Fruit fly (Drosophila melanogaster) whole organism, embryonic: ENCODE results near the gene CG18749.

Experiments
- CG10543 ChIP-seq: fragments of 200-800 bp; sonication (Bioruptor generic); optimal IDR thresholded peaks from 3 replicates; lab custom pipeline; 2017; ENCODE audit warnings: missing biosample characterization, mild to moderate bottlenecking, missing genetic modification characterization, moderate library complexity
- CG10959 ChIP-seq: fragments of 200-800 bp; sonication (Bioruptor generic); IDR thresholded peaks from 2 replicates; pipeline ENCODE4 v1.3.6; 2022; ENCODE audit warnings: missing biosample characterization, missing genetic modification characterization
- CG11560 ChIP-seq: fragments of 200-800 bp; sonication (Bioruptor generic); IDR thresholded peaks from 3 replicates; pipeline ENCODE4 v1.3.6; 2022; ENCODE audit warnings: missing biosample characterization, missing genetic modification characterization
- CG12219 ChIP-seq: fragments of 200-800 bp; sonication (Bioruptor generic); optimal IDR thresholded peaks from 3 replicates; lab custom pipeline; 2018; ENCODE audit warnings: missing biosample characterization, mild to moderate bottlenecking, missing genetic modification characterization
- CG12236 ChIP-seq: fragments of 200-800 bp; sonication (Bioruptor generic); optimal IDR thresholded peaks from 2 replicates; lab custom pipeline; 2016; ENCODE audit warnings: missing biosample characterization, missing genetic modification characterization
- CG12299 ChIP-seq: fragments of 200-800 bp; sonication (Bioruptor generic); optimal IDR thresholded peaks from 2 replicates; lab custom pipeline; 2018; ENCODE audit warnings: missing biosample characterization, mild to moderate bottlenecking, missing genetic modification characterization
- CG13775 ChIP-seq: fragments of 200-800 bp; sonication (Bioruptor generic); optimal IDR thresholded peaks from 3 replicates; lab custom pipeline; 2017; ENCODE audit warnings: missing biosample characterization, mild to moderate bottlenecking, missing genetic modification characterization
- CG14014 ChIP-seq: fragments of 200-800 bp; sonication (Bioruptor generic); IDR thresholded peaks from 2 replicates; pipeline ENCODE4 v1.3.6; 2022; ENCODE audit warnings: missing biosample characterization, missing genetic modification characterization
- CG14667 ChIP-seq: fragments of 200-800 bp; sonication (Bioruptor generic); IDR thresholded peaks from 2 replicates; pipeline ENCODE4 v1.3.6; 2022; ENCODE audit warnings: missing biosample characterization, missing genetic modification characterization
- CG17328 ChIP-seq: fragments of 200-800 bp; sonication (Bioruptor generic); IDR thresholded peaks from 2 replicates; pipeline ENCODE4 v1.3.6; 2022; ENCODE audit warnings: missing biosample characterization, missing genetic modification characterization
- CG17912 ChIP-seq: fragments of 200-800 bp; sonication (Bioruptor generic); optimal IDR thresholded peaks from 2 replicates; lab custom pipeline; 2018; ENCODE audit warnings: missing biosample characterization, mild to moderate bottlenecking, missing genetic modification characterization
- CG18011 ChIP-seq: fragments of 200-800 bp; sonication (Bioruptor generic); optimal IDR thresholded peaks from 2 replicates; lab custom pipeline; 2017; ENCODE audit warnings: missing biosample characterization, missing genetic modification characterization, mild to moderate bottlenecking, moderate library complexity, missing genotype
- CG2120 ChIP-seq: fragments of 200-800 bp; sonication (Bioruptor generic); optimal IDR thresholded peaks from 3 replicates; lab custom pipeline; 2016; ENCODE audit warnings: missing biosample characterization, missing genetic modification characterization
- CG2202 ChIP-seq: fragments of 200-800 bp; sonication (Bioruptor generic); optimal IDR thresholded peaks from 2 replicates; lab custom pipeline; 2018; ENCODE audit warnings: missing biosample characterization, mild to moderate bottlenecking, missing genetic modification characterization
- CG4328 ChIP-seq: fragments of 200-800 bp; sonication (Bioruptor generic); optimal IDR thresholded peaks from 3 replicates; lab custom pipeline; 2017; ENCODE audit warnings: missing biosample characterization, missing genetic modification reagents, missing genetic modification characterization
- CG9609 ChIP-seq: fragments of 200-800 bp; sonication (Bioruptor generic); optimal IDR thresholded peaks from 3 replicates; lab custom pipeline; 2016; ENCODE audit warnings: missing biosample characterization, missing genetic modification characterization
- CkIIα-i1 ChIP-seq: fragments of 200-800 bp; sonication (Bioruptor generic); IDR thresholded peaks from 2 replicates; pipeline ENCODE4 v1.3.6; 2022; ENCODE audit warnings: missing biosample characterization, missing genetic modification characterization
- Dek ChIP-seq: fragments of 200-800 bp; sonication (Bioruptor generic); optimal IDR thresholded peaks from 3 replicates; lab custom pipeline; 2019; ENCODE audit warnings: missing biosample characterization, mild to moderate bottlenecking, missing genetic modification characterization, moderate library complexity
- Dfd ChIP-seq, 2 experiments: fragments of >200 bp; optimal IDR thresholded peaks; 2 replicates each; lab custom pipeline; 2017; ENCODE audit warnings: missing biosample characterization in 2 of 2, missing genetic modification characterization in 2 of 2
- Dll ChIP-seq: fragments of 200-800 bp; sonication (Bioruptor generic); IDR thresholded peaks from 4 replicates; pipeline ENCODE4 v1.3.6; 2022; ENCODE audit warnings: missing biosample characterization, missing genetic modification characterization; ENCODE audit not compliant: partially characterized antibody
- HHEX ChIP-seq: fragments of 200-800 bp; sonication (Bioruptor generic); optimal IDR thresholded peaks from 3 replicates; lab custom pipeline; 2017; ENCODE audit warnings: missing biosample characterization, mild to moderate bottlenecking, missing genetic modification characterization, missing genetic modification reagents
- Hey ChIP-seq: fragments of 200-800 bp; sonication (Bioruptor generic); optimal IDR thresholded peaks from 3 replicates; lab custom pipeline; 2018; ENCODE audit warnings: missing biosample characterization, mild to moderate bottlenecking, missing genetic modification characterization
- Jarid2 ChIP-seq: fragments of 200-800 bp; sonication (Bioruptor generic); optimal IDR thresholded peaks from 3 replicates; lab custom pipeline; 2017; ENCODE audit warnings: mild to moderate bottlenecking, missing biosample characterization, missing genetic modification reagents, missing genetic modification characterization
- MTF-1 ChIP-seq: fragments of 200-800 bp; sonication (Bioruptor generic); optimal IDR thresholded peaks from 2 replicates; lab custom pipeline; 2018; ENCODE audit warnings: missing biosample characterization, mild to moderate bottlenecking, missing genetic modification characterization, borderline replicate concordance
- Neu2 ChIP-seq: fragments of 200-800 bp; sonication (Bioruptor generic); optimal IDR thresholded peaks from 3 replicates; lab custom pipeline; 2016; ENCODE audit warnings: missing biosample characterization, missing genetic modification characterization, borderline replicate concordance
- Oli ChIP-seq: fragments of 200-800 bp; sonication (Bioruptor generic); optimal IDR thresholded peaks from 2 replicates; lab custom pipeline; 2018; ENCODE audit warnings: missing biosample characterization, mild to moderate bottlenecking, missing genetic modification characterization, moderate library complexity
- Opbp ChIP-seq: fragments of 200-800 bp; sonication (Bioruptor generic); IDR thresholded peaks from 3 replicates; pipeline ENCODE4 v1.3.6; 2022; ENCODE audit warnings: missing biosample characterization, missing genetic modification characterization; ENCODE audit not compliant: partially characterized antibody
- Poxn ChIP-seq: fragments of 200-800 bp; sonication (Bioruptor generic); IDR thresholded peaks from 2 replicates; pipeline ENCODE4 v1.3.6; 2022; ENCODE audit warnings: missing biosample characterization, missing genetic modification characterization
- Sin3A ChIP-seq: fragments of >200 bp; optimal IDR thresholded peaks from 2 replicates; lab custom pipeline; 2018
- Sox102F ChIP-seq: fragments of 200-800 bp; sonication (Bioruptor generic); optimal IDR thresholded peaks from 2 replicates; lab custom pipeline; 2018; ENCODE audit warnings: missing biosample characterization, mild to moderate bottlenecking, missing genetic modification characterization, moderate library complexity
- Trl ChIP-seq, 3 experiments: fragments of >200 bp in 2 of 3; fragments of 200-800 bp in 1 of 3; sonication (Bioruptor generic) in 1 of 3; optimal IDR thresholded peaks; 2 replicates in 1 of 3; 3 replicates in 2 of 3; lab custom pipeline; 2016 to 2017; ENCODE audit warnings: missing biosample characterization in 1 of 3, missing genetic modification characterization in 1 of 3
- Usf ChIP-seq: fragments of 200-800 bp; sonication (Bioruptor generic); optimal IDR thresholded peaks from 2 replicates; lab custom pipeline; 2017; ENCODE audit warnings: missing genotype, missing biosample characterization, missing genetic modification characterization
- Xbp1 ChIP-seq: fragments of 200-800 bp; sonication (Bioruptor generic); optimal IDR thresholded peaks from 3 replicates; lab custom pipeline; 2016; ENCODE audit warnings: missing biosample characterization, mild to moderate bottlenecking, missing genetic modification characterization
- Xrp1 ChIP-seq: fragments of 200-800 bp; sonication (Bioruptor generic); IDR thresholded peaks from 2 replicates; pipeline ENCODE4 v1.3.6; 2022; ENCODE audit warnings: missing biosample characterization, missing genetic modification characterization
- ash1 ChIP-seq: fragments of 200-800 bp; sonication (Bioruptor generic); optimal IDR thresholded peaks from 2 replicates; lab custom pipeline; 2018; ENCODE audit warnings: missing biosample characterization, mild to moderate bottlenecking, missing genetic modification characterization
- br ChIP-seq: fragments of >200 bp; optimal IDR thresholded peaks from 2 replicates; lab custom pipeline; 2017
- chinmo ChIP-seq: fragments of 200-800 bp; sonication (Bioruptor generic); IDR thresholded peaks from 4 replicates; pipeline ENCODE4 v1.3.6; 2022; ENCODE audit warnings: missing biosample characterization, missing genetic modification characterization; ENCODE audit not compliant: partially characterized antibody
- ci ChIP-seq: fragments of 200-800 bp; sonication (Bioruptor generic); IDR thresholded peaks from 3 replicates; pipeline ENCODE4 v1.3.6; 2022; ENCODE audit warnings: missing biosample characterization, missing genetic modification characterization
- eyg ChIP-seq: fragments of 200-800 bp; sonication (Bioruptor generic); optimal IDR thresholded peaks from 3 replicates; lab custom pipeline; 2016; ENCODE audit warnings: missing biosample characterization, missing genetic modification characterization
- fu2 ChIP-seq: fragments of 200-800 bp; sonication (Bioruptor generic); optimal IDR thresholded peaks from 2 replicates; lab custom pipeline; 2016; ENCODE audit warnings: missing biosample characterization, missing genetic modification characterization
- inv ChIP-seq: fragments of 200-800 bp; sonication (Bioruptor generic); IDR thresholded peaks from 2 replicates; pipeline ENCODE4 v1.3.6; 2022; ENCODE audit warnings: missing biosample characterization, missing genetic modification characterization; ENCODE audit not compliant: partially characterized antibody
- klu ChIP-seq: fragments of 200-800 bp; sonication (Bioruptor generic); IDR thresholded peaks from 2 replicates; pipeline ENCODE4 v1.3.6; 2022; ENCODE audit warnings: missing biosample characterization, missing genetic modification characterization
- lilli ChIP-seq: fragments of 200-800 bp; sonication (Bioruptor generic); optimal IDR thresholded peaks from 3 replicates; lab custom pipeline; 2016; ENCODE audit warnings: missing biosample characterization, missing genetic modification characterization
- phol ChIP-seq: fragments of 200-800 bp; sonication (Bioruptor generic); optimal IDR thresholded peaks from 3 replicates; lab custom pipeline; 2018; ENCODE audit warnings: missing biosample characterization, mild to moderate bottlenecking, missing genetic modification characterization, moderate library complexity
- pnt ChIP-seq: fragments of 200-800 bp; sonication (Bioruptor generic); optimal IDR thresholded peaks from 3 replicates; lab custom pipeline; 2016; ENCODE audit warnings: missing biosample characterization, missing genetic modification characterization
- pzg ChIP-seq: fragments of 200-800 bp; sonication (Bioruptor generic); optimal IDR thresholded peaks from 3 replicates; lab custom pipeline; 2018; ENCODE audit warnings: missing biosample characterization, mild to moderate bottlenecking, missing genetic modification characterization, moderate library complexity
- sens ChIP-seq: fragments of 200-800 bp; sonication (Bioruptor generic); peaks from one replicate; lab custom pipeline; 2016; ENCODE audit warnings: missing biosample characterization, missing genetic modification characterization
- sr ChIP-seq: fragments of 200-800 bp; sonication (Bioruptor generic); IDR thresholded peaks from 3 replicates; pipeline ENCODE4 v1.3.6; 2022; ENCODE audit warnings: missing biosample characterization, missing genetic modification characterization
- toy ChIP-seq: fragments of 200-800 bp; sonication (Bioruptor generic); IDR thresholded peaks from 2 replicates; pipeline ENCODE4 v1.3.6; 2022; ENCODE audit warnings: missing biosample characterization, missing genetic modification characterization
- wek ChIP-seq: fragments of 200-800 bp; sonication (Bioruptor generic); optimal IDR thresholded peaks from 3 replicates; lab custom pipeline; 2018; ENCODE audit warnings: missing biosample characterization, mild to moderate bottlenecking, missing genetic modification characterization, moderate library complexity

Gene CG18749

dm6 chr3R:8206628-8207275, 37.1 kb upstream of the CG18749 start (continued):
- TF ChIP-seq CG10959 (GFP tag; lab: Robert Waterston, UW) (no peak), pzg (GFP tag; lab: Kevin White, UChicago) (no peak), Dfd (GFP tag; optimal IDR thresholded peaks at IDR 0.05; lab: Kevin White, UChicago) (no peak), ci (no peak), CG17912 (GFP tag; lab: Kevin White, UChicago) (no peak), Hey (tag; lab: Kevin White, UChicago) (peak; percentile 6), toy (no peak), Opbp (GFP tag; lab: Robert Waterston, UW) (no peak), Dek (tag; lab: Kevin White, UChicago) (peak; percentile 53), CG17328 (GFP tag; lab: Robert Waterston, UW) (peak; percentile 33; the same call in 1 of the 2 replicates), eyg (GFP tag; lab: Kevin White, UChicago) (no peak), phol (tag; lab: Kevin White, UChicago) (peak; percentile 66), pnt (GFP tag; lab: Kevin White, UChicago) (no peak), br (lab: Kevin White, UChicago) (no peak), Sin3A (lab: Kevin White, UChicago) (no peak), CG14014 (no peak), CkIIα-i1 (GFP tag; lab: Robert Waterston, UW) (no peak), CG13775 (GFP tag; lab: Kevin White, UChicago) (peak; percentile 30), klu (GFP tag; lab: Robert Waterston, UW) (peak; percentile 11; the same call in 1 of the 2 replicates), Usf (GFP tag; lab: Kevin White, UChicago) (peak; percentile 31), ash1 (GFP tag; lab: Kevin White, UChicago) (no peak), CG12299 (tag; lab: Kevin White, UChicago) (no peak), lilli (GFP tag; lab: Kevin White, UChicago) (peak; percentile 55), CG12219 (GFP tag; lab: Kevin White, UChicago) (peak; percentile 18), CG12236 (GFP tag; lab: Kevin White, UChicago) (no peak), Oli (tag; lab: Kevin White, UChicago) (peak; percentile 68), Dll (GFP tag; lab: Robert Waterston, UW) (no peak), CG10543 (peak; percentile 12), HHEX (peak; percentile 43), CG2202 (tag; lab: Kevin White, UChicago) (no peak), CG11560 (no peak), wek (no peak), CG14667 (0 out of 2 replicates have a peak, but pooled peaks have one; percentile 12), Neu2 (GFP tag; lab: Kevin White, UChicago) (no peak), Poxn (no peak), MTF-1 (GFP tag; lab: Kevin White, UChicago) (no peak), Jarid2 (peak; percentile 23), CG4328 (GFP tag; lab: Kevin White, UChicago) (no peak), sr (GFP tag; lab: Robert Waterston, UW) (no peak), Sox102F (GFP tag; lab: Kevin White, UChicago) (peak; percentile 66), CG2120 (GFP tag; lab: Kevin White, UChicago) (peak; percentile 78), fu2 (GFP tag; lab: Kevin White, UChicago) (no peak), chinmo (GFP tag; lab: Robert Waterston, UW) (no peak), CG9609 (GFP tag; lab: Kevin White, UChicago) (no peak), inv (no peak), CG18011 (GFP tag; lab: Kevin White, UChicago) (no peak), Xbp1 (GFP tag; lab: Kevin White, UChicago) (peak; percentile 62), Trl (optimal IDR thresholded peaks at IDR 0.05; lab: Kevin White, UChicago) (no peak), Trl (GFP tag; optimal IDR thresholded peaks at IDR 0.05; lab: Kevin White, UChicago) (no peak), Xrp1 (peak; percentile 35; the same call in 1 of the 2 replicates), sens (GFP tag; lab: Kevin White, UChicago) (peak; percentile 85)
